Worm (Caenorhabditis elegans) whole organism, late embryonic: ENCODE results near the gene T28B11.1.

ENCODE experiments used
- ama-1 ChIP-seq: fragments of 150-350 bp; optimal IDR thresholded peaks from 2 replicates; lab custom pipeline; 2014
- ceh-2 ChIP-seq: sonication (generic microtip); optimal IDR thresholded peaks from 2 replicates; lab custom pipeline; 2016; ENCODE audit warnings: missing genotype, missing genetic modification characterization, missing compliant biosample characterization
- ceh-22 ChIP-seq: sonication (generic microtip); optimal IDR thresholded peaks from 2 replicates; lab custom pipeline; 2017; ENCODE audit warnings: missing biosample characterization, missing genetic modification characterization
- ceh-9 ChIP-seq: sonication (generic microtip); optimal IDR thresholded peaks from 2 replicates; lab custom pipeline; 2016; ENCODE audit warnings: mild to moderate bottlenecking, missing genetic modification characterization, inconsistent platforms, missing compliant biosample characterization
- hlh-13 ChIP-seq: fragments of 200-800 bp; sonication (Bioruptor generic); optimal IDR thresholded peaks from 2 replicates; lab custom pipeline; 2018; ENCODE audit warnings: mild to moderate bottlenecking, missing genetic modification characterization, missing compliant biosample characterization
- nfya-1 ChIP-seq: sonication (generic microtip); optimal IDR thresholded peaks from 2 replicates; lab custom pipeline; 2017; ENCODE audit warnings: missing genetic modification characterization, mild to moderate bottlenecking, missing compliant biosample characterization, antibody characterized with exemption, moderate library complexity
- nhr-11 ChIP-seq: fragments of 150-350 bp; optimal IDR thresholded peaks from 2 replicates; lab custom pipeline; 2014; ENCODE audit warnings: missing biosample characterization, missing genetic modification characterization
- nhr-232 ChIP-seq: sonication (generic microtip); optimal IDR thresholded peaks from 2 replicates; lab custom pipeline; 2016; ENCODE audit warnings: missing genetic modification characterization, missing compliant biosample characterization
- pag-3 ChIP-seq: sonication (generic microtip); optimal IDR thresholded peaks from 2 replicates; lab custom pipeline; 2016; ENCODE audit warnings: missing compliant biosample characterization, missing genetic modification characterization, borderline replicate concordance
- pha-4 ChIP-seq: fragments of 150-350 bp; optimal IDR thresholded peaks from 2 replicates; lab custom pipeline; 2018; ENCODE audit warnings: missing biosample characterization, missing genetic modification reagents, missing genetic modification characterization
- syd-9 ChIP-seq: sonication (generic microtip); optimal IDR thresholded peaks from 2 replicates; lab custom pipeline; 2016; ENCODE audit warnings: mild to moderate bottlenecking, missing genetic modification characterization, moderate library complexity, missing compliant biosample characterization
- ttx-3 ChIP-seq: sonication (generic microtip); optimal IDR thresholded peaks from 2 replicates; lab custom pipeline; 2016; ENCODE audit warnings: missing genetic modification reagents, missing genetic modification characterization, missing compliant biosample characterization
- unc-3 ChIP-seq, 2 experiments: fragments of 200-800 bp in 1 of 2; sonication (Bioruptor generic) in 1 of 2; sonication (generic microtip) in 1 of 2; conservative IDR thresholded peaks in 1 of 2; optimal IDR thresholded peaks in 1 of 2; 2 replicates each; pipeline versions ENCODE4 v1.3.6 to Lab custom; 2016 to 2022; ENCODE audit warnings: missing compliant biosample characterization in 2 of 2, missing genetic modification characterization in 2 of 2, missing genetic modification reagents in 1 of 2

- TF ChIP-seq ama-1 (lab: Kevin White, UChicago): no peak
- TF ChIP-seq ceh-2 (tag; lab: Kevin White, UChicago): no peak
- TF ChIP-seq ttx-3 (tag; lab: Kevin White, UChicago): no peak
- TF ChIP-seq pha-4 (tag; lab: Kevin White, UChicago): no peak
- TF ChIP-seq pag-3: no peak
- no peak for TF ChIP-seq ceh-22 (tag; lab: Kevin White, UChicago)
- TF ChIP-seq hlh-13 (GFP tag; lab: Kevin White, UChicago): no peak
- TF ChIP-seq ceh-9 (tag; lab: Kevin White, UChicago): no peak
- no peak for TF ChIP-seq nhr-232
- TF ChIP-seq nhr-11 (tag; lab: Kevin White, UChicago): no peak
- no peak for TF ChIP-seq syd-9 (tag; lab: Kevin White, UChicago)
- no peak for TF ChIP-seq unc-3 (GFP tag; conservative IDR thresholded peaks at IDR 0.05; lab: Robert Waterston, UW)
- no peak for TF ChIP-seq unc-3 (tag; optimal IDR thresholded peaks at IDR 0.05; lab: Kevin White, UChicago)
- TF ChIP-seq nfya-1 (tag; lab: Kevin White, UChicago): no peak
Measured at ce11 chrV:10720303-10720847, 11.8 kb downstream of the T28B11.1 start.
